Worm (Caenorhabditis elegans): Measurements from ENCODE around the gene Y51H7BR.7.

Gene Y51H7BR.7

DNA sequence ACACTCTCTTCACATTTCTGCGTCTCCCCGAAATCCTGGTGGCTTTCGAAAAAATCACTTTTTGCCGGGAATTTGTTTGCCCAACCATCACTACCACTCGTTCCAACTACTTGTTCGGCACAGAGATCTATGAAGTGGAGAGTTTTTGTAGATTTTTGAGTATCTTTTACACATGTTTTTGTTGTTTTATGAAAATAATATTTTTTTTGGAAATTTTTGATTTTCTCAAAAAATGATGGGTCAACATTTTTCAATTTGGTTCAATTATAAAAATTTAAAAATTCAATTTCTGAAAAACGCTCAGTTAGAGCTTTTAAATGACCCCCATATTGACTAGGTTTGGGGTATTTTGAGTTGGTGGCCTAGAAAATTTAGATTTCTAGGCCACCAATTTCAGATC lies at the start of gene Y51H7BR.7:
Gene Y51H7BR.7, minus strand, starts transcription at position 101 of the 400 bp plus-strand sequence.
- TF ChIP-seq tbx-2 (tag; optimal IDR thresholded peaks at IDR 0.05), result no peak
- TF ChIP-seq ZK546.5 (tag; optimal IDR thresholded peaks at IDR 0.05), result no peak
- TF ChIP-seq pha-4 (tag; optimal IDR thresholded peaks at IDR 0.05), result peak; percentile 26
- TF ChIP-seq ceh-16 (tag; optimal IDR thresholded peaks at IDR 0.05), result no peak
- TF ChIP-seq elt-3 (tag; optimal IDR thresholded peaks at IDR 0.05), result no peak
- no peak for TF ChIP-seq nhr-237 (tag; optimal IDR thresholded peaks at IDR 0.05)
- no peak for TF ChIP-seq nhr-43 (tag; optimal IDR thresholded peaks at IDR 0.05; ENCODE audit: poor library complexity, severe bottlenecking)

DNA sequence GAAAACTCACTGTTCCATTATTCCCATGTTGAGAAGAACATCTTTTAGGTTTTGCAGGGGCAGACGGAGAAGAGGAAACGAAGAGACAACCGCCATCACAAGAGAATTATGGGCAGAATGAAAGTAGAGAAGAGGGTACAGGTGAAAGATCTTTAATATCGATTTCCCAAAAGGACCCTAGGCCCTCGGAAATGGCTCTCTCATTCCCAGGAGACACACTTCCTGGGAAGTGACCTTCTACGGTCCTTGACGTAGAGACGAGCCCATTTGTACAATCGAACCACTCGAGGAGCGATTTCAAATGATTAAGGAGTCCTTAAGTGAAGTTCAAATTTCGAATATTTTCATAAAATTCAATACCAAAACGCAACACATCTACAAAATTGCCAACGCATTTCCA lies 45.6 kb upstream of the Y51H7BR.7 start, which contains the start of gene fbxb-46:
Gene fbxb-46, minus strand, starts transcription at position 101 of the 400 bp plus-strand sequence.
- TF ChIP-seq elt-3 (tag; optimal IDR thresholded peaks at IDR 0.05), result no peak
- no peak for TF ChIP-seq nhr-77 (tag; optimal IDR thresholded peaks at IDR 0.05)
- no peak for TF ChIP-seq egl-27 (tag; optimal IDR thresholded peaks at IDR 0.05)

DNA sequence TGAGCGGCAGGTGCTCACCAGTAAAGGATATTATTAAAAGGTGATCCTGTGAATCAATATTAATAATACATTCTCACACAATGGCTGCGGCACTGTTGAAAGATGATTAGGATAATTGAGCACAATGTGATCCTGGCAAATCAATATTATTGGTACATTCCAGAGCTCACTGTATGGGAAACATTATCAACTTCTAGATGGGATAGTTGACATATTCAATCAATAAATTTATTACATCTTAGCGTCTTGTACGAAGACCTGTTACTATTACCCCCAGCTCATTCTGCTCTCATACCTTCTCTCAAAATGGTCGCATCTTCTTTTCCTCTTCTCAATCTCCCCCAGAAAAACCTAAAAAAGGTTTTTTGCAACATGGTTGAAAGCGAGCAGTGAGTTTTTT lies 42.8 kb upstream of the Y51H7BR.7 start, which contains the start of gene fbxb-49:
Gene fbxb-49, plus strand, starts transcription at position 301 of the 400 bp plus-strand sequence.
- no peak for TF ChIP-seq lsy-12 (tag; optimal IDR thresholded peaks at IDR 0.05)
- TF ChIP-seq ceh-9 (tag; optimal IDR thresholded peaks at IDR 0.05), result no peak
- TF ChIP-seq nhr-11 (tag; optimal IDR thresholded peaks at IDR 0.05), result no peak
- TF ChIP-seq hmg-11 (tag; optimal IDR thresholded peaks at IDR 0.05), result no peak
- no peak for TF ChIP-seq tbx-2 (tag; optimal IDR thresholded peaks at IDR 0.05)
- no peak for TF ChIP-seq egl-5 (tag; optimal IDR thresholded peaks at IDR 0.05)
- no peak for TF ChIP-seq ceh-82 (tag; optimal IDR thresholded peaks at IDR 0.05)
- no peak for TF ChIP-seq nhr-77 (tag; optimal IDR thresholded peaks at IDR 0.05)
- no peak for TF ChIP-seq lin-15B (tag; optimal IDR thresholded peaks at IDR 0.05)

- TF ChIP-seq lsy-12 (tag; optimal IDR thresholded peaks at IDR 0.05), result no peak
- no peak for TF ChIP-seq aly-2 (tag; optimal IDR thresholded peaks at IDR 0.05)
- TF ChIP-seq elt-1 (tag; optimal IDR thresholded peaks at IDR 0.05), result no peak
- no peak for TF ChIP-seq elt-2 (tag; optimal IDR thresholded peaks at IDR 0.05)
- TF ChIP-seq ztf-11 (tag; optimal IDR thresholded peaks at IDR 0.05), result no peak
- no peak for TF ChIP-seq nhr-67 (tag; optimal IDR thresholded peaks at IDR 0.05)
- no peak for TF ChIP-seq nhr-77 (tag; optimal IDR thresholded peaks at IDR 0.05)
- no peak for TF ChIP-seq nhr-28 (tag; optimal IDR thresholded peaks at IDR 0.05)
- TF ChIP-seq R02D3.7 (tag; optimal IDR thresholded peaks at IDR 0.05), result no peak
- no peak for TF ChIP-seq ceh-9 (tag; optimal IDR thresholded peaks at IDR 0.05)
- TF ChIP-seq zag-1 (tag; optimal IDR thresholded peaks at IDR 0.05), result no peak
- TF ChIP-seq unc-62 (GFP tag; optimal IDR thresholded peaks at IDR 0.05), result no peak
- TF ChIP-seq fos-1 (tag; optimal IDR thresholded peaks at IDR 0.05), result no peak
- TF ChIP-seq ceh-28 (tag; optimal IDR thresholded peaks at IDR 0.05), result no peak
- no peak for TF ChIP-seq nhr-23 (tag; optimal IDR thresholded peaks at IDR 0.05)
- TF ChIP-seq nhr-43 (tag; optimal IDR thresholded peaks at IDR 0.05; ENCODE audit: poor library complexity, severe bottlenecking), result no peak
- TF ChIP-seq ceh-16 (tag; optimal IDR thresholded peaks at IDR 0.05), result no peak
- no peak for TF ChIP-seq sea-2 (GFP tag; optimal IDR thresholded peaks at IDR 0.05)
These were observed 42.2 kb upstream of the Y51H7BR.7 start, which contains the start of gene K05F6.8 for ce11 chrII:1567646-1568045. Gene K05F6.8 (minus strand): TSS chrII:1567746.

DNA sequence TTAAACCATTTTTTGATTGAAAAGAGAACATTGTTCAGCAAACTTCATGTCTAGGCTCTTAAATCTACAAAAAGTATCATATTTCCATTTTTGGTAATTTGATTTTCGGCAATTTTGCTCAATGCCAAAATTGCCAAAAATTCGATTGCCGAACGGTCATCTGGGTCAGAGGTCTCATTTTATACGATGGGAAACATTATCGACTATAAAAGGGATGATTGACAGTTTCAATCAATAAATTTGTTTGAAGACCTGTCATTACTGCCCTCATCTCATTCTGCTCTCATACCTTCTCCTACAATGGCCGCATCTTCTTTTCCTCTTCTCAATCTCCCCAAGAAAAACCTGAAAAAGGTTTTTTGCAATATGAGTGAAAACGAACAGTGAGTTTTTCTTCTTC lies 36.5 kb upstream of the Y51H7BR.7 start, which contains the start of gene K05F6.14:
Gene K05F6.14, plus strand, starts transcription at position 301 of the 400 bp plus-strand sequence.
- TF ChIP-seq ztf-4 (tag; optimal IDR thresholded peaks at IDR 0.05) (no peak), egl-27 (tag; optimal IDR thresholded peaks at IDR 0.05) (no peak), jun-1 (tag; optimal IDR thresholded peaks at IDR 0.05) (no peak), ama-1 (optimal IDR thresholded peaks at IDR 0.05) (no peak), nhr-12 (tag; optimal IDR thresholded peaks at IDR 0.05) (no peak), ceh-16 (tag; optimal IDR thresholded peaks at IDR 0.05) (no peak), ZK546.5 (tag; optimal IDR thresholded peaks at IDR 0.05) (no peak), nhr-76 (tag; optimal IDR thresholded peaks at IDR 0.05) (no peak)

DNA sequence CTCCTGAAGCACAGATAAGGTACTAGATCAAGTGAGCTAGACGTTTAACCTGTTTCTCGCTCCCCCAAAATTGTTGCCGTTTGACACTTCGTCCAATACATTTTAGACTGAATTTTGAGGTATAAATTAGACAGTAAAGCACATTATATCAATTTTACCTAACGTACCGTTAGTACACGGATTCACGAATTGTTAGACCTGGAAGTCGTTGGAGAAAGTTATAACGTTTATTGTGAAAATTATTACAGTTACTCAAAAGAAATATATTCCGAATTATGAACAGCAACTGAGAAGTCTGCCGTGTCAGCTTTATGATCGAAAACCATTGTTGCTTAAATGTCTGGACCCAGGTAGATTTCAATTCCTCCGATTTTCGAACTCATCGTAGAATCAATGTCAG lies 35.4 kb upstream of the Y51H7BR.7 start:
- TF ChIP-seq tbx-2 (tag; optimal IDR thresholded peaks at IDR 0.05) (no peak), nhr-25 (tag; optimal IDR thresholded peaks at IDR 0.05) (no peak), unc-62 (GFP tag; optimal IDR thresholded peaks at IDR 0.05) (no peak), egl-5 (tag; optimal IDR thresholded peaks at IDR 0.05) (no peak), nhr-43 (tag; optimal IDR thresholded peaks at IDR 0.05; ENCODE audit: poor library complexity, severe bottlenecking) (no peak), nhr-237 (tag; optimal IDR thresholded peaks at IDR 0.05) (no peak), fos-1 (tag; optimal IDR thresholded peaks at IDR 0.05) (no peak), pha-4 (tag; optimal IDR thresholded peaks at IDR 0.05) (no peak), mml-1 (tag; optimal IDR thresholded peaks at IDR 0.05) (no peak), nhr-11 (tag; optimal IDR thresholded peaks at IDR 0.05) (no peak), ceh-16 (tag; optimal IDR thresholded peaks at IDR 0.05) (no peak), lsy-12 (tag; optimal IDR thresholded peaks at IDR 0.05) (no peak), ztf-11 (tag; optimal IDR thresholded peaks at IDR 0.05) (no peak)

All from whole organism, L3 larva.